Fruit fly (Drosophila melanogaster): ENCODE results near the gene CG12659.

The CG12659 gene

DNA sequence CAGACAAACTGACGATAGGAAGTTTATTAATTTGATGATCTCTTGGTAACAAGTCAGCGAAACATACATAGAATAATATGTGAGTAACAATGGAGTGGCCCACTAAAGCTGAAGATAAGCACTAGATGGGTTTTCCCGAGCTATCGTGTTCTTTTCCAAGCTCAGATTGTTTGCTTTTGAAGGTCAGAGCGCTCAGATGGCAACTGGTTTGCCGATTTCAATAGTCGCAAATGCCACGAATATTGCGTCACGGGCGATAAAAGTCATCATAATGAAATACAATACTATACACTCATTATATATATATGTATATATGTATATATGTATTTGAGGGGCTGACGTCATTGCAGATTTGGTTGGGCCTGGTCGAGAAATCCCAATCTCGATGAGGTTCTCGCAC, 11.7 kb downstream of the CG12659 start:
- TF ChIP-seq CG11762 (GFP tag; optimal IDR thresholded peaks at IDR 0.05; ENCODE audit: insufficient read depth) (no peak), spab (GFP tag; optimal IDR thresholded peaks at IDR 0.05) (no peak), CG34406 (GFP tag; optimal IDR thresholded peaks at IDR 0.05) (no peak), fd85E (GFP tag; optimal IDR thresholded peaks at IDR 0.05) (no peak)

DNA sequence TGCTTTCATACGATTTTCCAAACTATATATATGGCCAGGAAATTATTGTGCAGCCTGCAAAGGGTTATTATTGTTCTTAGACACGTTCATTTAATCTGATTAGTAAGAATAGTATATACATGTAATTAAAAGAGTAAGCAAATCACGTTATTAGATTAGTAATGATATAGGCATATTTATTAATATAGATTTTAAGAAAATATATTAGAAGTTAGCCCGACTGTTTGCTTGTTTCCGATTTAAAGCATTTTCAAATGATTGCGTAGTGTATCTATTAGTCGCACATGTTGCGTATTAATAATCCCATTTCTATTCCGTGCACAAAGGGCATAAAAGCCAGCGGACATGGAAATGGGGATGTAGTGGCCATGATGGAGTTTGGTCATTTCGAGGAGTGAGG, 12.4 kb downstream of the CG12659 start:
- TF ChIP-seq dac (GFP tag; optimal IDR thresholded peaks at IDR 0.05) (no peak), Hr39 (GFP tag; optimal IDR thresholded peaks at IDR 0.05) (no peak), CG6808 (GFP tag; optimal IDR thresholded peaks at IDR 0.05) (no peak), CG8319 (GFP tag; optimal IDR thresholded peaks at IDR 0.05) (no peak), Sox15 (GFP tag; optimal IDR thresholded peaks at IDR 0.05) (no peak), Eip75B (GFP tag; optimal IDR thresholded peaks at IDR 0.05) (no peak), CG32006 (GFP tag; optimal IDR thresholded peaks at IDR 0.05) (no peak), CG31627 (GFP tag; optimal IDR thresholded peaks at IDR 0.05) (no peak), CG8632 (GFP tag; optimal IDR thresholded peaks at IDR 0.05) (no peak), fkh (GFP tag; optimal IDR thresholded peaks at IDR 0.05) (no peak), lz (GFP tag; optimal IDR thresholded peaks at IDR 0.05) (no peak), net (GFP tag; optimal IDR thresholded peaks at IDR 0.05) (no peak), Sox102F (GFP tag; optimal IDR thresholded peaks at IDR 0.05) (no peak), CG15336 (GFP tag; IDR thresholded peaks at IDR 0.05) (no peak), CG3919 (GFP tag; optimal IDR thresholded peaks at IDR 0.05) (no peak), achi (GFP tag; optimal IDR thresholded peaks at IDR 0.05) (no peak)

DNA sequence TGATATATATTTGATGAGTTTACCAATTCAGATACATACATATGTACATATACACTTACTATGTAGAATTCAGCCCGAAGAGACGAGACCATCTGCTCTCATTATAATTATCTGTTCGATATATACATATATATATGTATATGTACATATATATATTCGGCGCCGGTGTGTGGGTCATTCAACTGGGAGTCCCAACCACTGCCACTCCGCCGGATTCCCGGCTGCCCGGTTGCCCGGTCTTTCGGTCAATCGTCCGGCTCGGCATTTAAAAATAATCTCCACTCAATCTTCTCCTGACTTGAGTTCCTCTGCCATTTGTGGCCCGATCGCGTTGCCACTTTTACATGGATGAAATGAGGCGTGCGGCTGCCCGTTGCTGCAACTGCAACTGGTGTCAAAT, 14.9 kb downstream of the CG12659 start:
- TF ChIP-seq CG9139 (GFP tag; optimal IDR thresholded peaks at IDR 0.05) (no peak), dsx (GFP tag; optimal IDR thresholded peaks at IDR 0.05; ENCODE audit: poor library complexity, severe bottlenecking) (no peak), fd59A (GFP tag; optimal IDR thresholded peaks at IDR 0.05) (no peak), achi (GFP tag; optimal IDR thresholded peaks at IDR 0.05) (no peak), CG10669 (GFP tag; optimal IDR thresholded peaks at IDR 0.05) (no peak)

DNA sequence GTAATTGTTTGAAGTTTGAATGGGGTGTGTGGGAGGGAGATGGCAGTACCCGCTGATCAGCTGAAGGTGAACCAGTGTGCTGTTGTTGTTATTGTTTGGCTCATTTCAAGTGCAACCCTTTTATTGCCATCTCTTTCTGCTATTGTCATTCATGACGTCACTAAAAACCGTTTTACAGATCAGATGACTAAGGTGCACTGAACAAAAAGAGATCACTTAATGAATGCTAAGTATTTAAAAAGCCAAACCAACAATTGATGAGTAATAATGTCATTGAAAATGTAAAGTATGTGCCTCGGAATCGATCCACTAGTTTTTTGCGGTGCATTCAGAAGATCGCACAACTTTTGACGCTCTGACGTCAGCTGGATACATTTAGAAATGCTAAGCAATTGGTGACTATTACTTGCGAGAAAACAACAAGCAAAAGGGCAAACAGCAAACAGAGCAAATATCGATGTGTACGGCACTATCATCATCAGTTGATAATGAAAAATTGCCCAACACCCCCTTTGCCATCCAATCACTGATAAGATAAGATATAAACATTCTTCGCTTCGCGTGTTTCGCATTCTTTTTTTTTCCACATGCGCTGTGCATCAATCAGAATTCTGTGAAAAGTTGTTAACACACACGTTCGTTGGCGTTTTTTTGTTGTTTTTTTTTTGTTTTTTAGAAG, 16.7 kb downstream of the CG12659 start:
- peak; percentile 67 for TF ChIP-seq topi (GFP tag; optimal IDR thresholded peaks at IDR 0.05)
- TF ChIP-seq CG32006 (GFP tag; optimal IDR thresholded peaks at IDR 0.05), result peak; percentile 49
- TF ChIP-seq lz (GFP tag; optimal IDR thresholded peaks at IDR 0.05), result peak; percentile 69
- TF ChIP-seq CG9139 (GFP tag; optimal IDR thresholded peaks at IDR 0.05), result no peak
- TF ChIP-seq Lpt (GFP tag; optimal IDR thresholded peaks at IDR 0.05), result no peak
- TF ChIP-seq Ets21C (GFP tag; optimal IDR thresholded peaks at IDR 0.05), result no peak
- no peak for TF ChIP-seq CG6854 (GFP tag; optimal IDR thresholded peaks at IDR 0.05)
- TF ChIP-seq fkh (GFP tag; optimal IDR thresholded peaks at IDR 0.05), result peak; percentile 13
- TF ChIP-seq CG10631 (GFP tag; optimal IDR thresholded peaks at IDR 0.05), result peak; percentile 59
- TF ChIP-seq Met (GFP tag; optimal IDR thresholded peaks at IDR 0.05), result peak; percentile 68
- peak; percentile 91 for TF ChIP-seq Eip78C (GFP tag)
- peak; percentile 60 for TF ChIP-seq OdsH (GFP tag; optimal IDR thresholded peaks at IDR 0.05)
- peak; percentile 4 for TF ChIP-seq CG1621 (tag; optimal IDR thresholded peaks at IDR 0.05)
- TF ChIP-seq dsx (GFP tag; optimal IDR thresholded peaks at IDR 0.05; ENCODE audit: poor library complexity, severe bottlenecking), result peak; percentile 35
- peak; percentile 31 for TF ChIP-seq Sox15 (GFP tag; optimal IDR thresholded peaks at IDR 0.05)
- TF ChIP-seq CG11762 (GFP tag; optimal IDR thresholded peaks at IDR 0.05; ENCODE audit: insufficient read depth), result peak; percentile 29
- TF ChIP-seq cyc (GFP tag; optimal IDR thresholded peaks at IDR 0.05), result peak; percentile 48
- peak; percentile 40 for TF ChIP-seq Hr4 (GFP tag; optimal IDR thresholded peaks at IDR 0.05)
- peak; percentile 38 for TF ChIP-seq achi (GFP tag; optimal IDR thresholded peaks at IDR 0.05)
- peak; percentile 31; the same call in 1 of the 2 replicates for TF ChIP-seq Gug (GFP tag; IDR thresholded peaks at IDR 0.05)
- TF ChIP-seq Ets96B (tag; optimal IDR thresholded peaks at IDR 0.05), result peak; percentile 42
- no peak for TF ChIP-seq Blimp-1 (GFP tag; optimal IDR thresholded peaks at IDR 0.05)
- TF ChIP-seq Smox (GFP tag; optimal IDR thresholded peaks at IDR 0.05), result peak; percentile 65
- TF ChIP-seq eg (GFP tag; IDR thresholded peaks at IDR 0.05), result peak; percentile 66; the same call in 2 of the 3 replicates
- TF ChIP-seq CG11294 (GFP tag; IDR thresholded peaks at IDR 0.05), result peak; percentile 26; the same call in 1 of the 2 replicates
- peak; percentile 54 for TF ChIP-seq CG6792 (GFP tag; optimal IDR thresholded peaks at IDR 0.05)
- TF ChIP-seq CG16779 (tag; optimal IDR thresholded peaks at IDR 0.05), result no peak
- peak; percentile 47 for TF ChIP-seq vri (GFP tag; optimal IDR thresholded peaks at IDR 0.05)
- TF ChIP-seq Sox102F (GFP tag; optimal IDR thresholded peaks at IDR 0.05), result peak; percentile 64
- TF ChIP-seq CG3032 (tag; optimal IDR thresholded peaks at IDR 0.05), result peak; percentile 28
